Worm (Caenorhabditis elegans) whole organism, young adult: Measurements from ENCODE around the gene cuc-1.

ENCODE experiments used
- hsf-1 ChIP-seq: fragments of 200-800 bp; sonication (Bioruptor generic); IDR thresholded peaks from 2 replicates; pipeline ENCODE4 v1.3.6; 2022; ENCODE audit warnings: missing genetic modification reagents, missing genetic modification characterization, missing compliant biosample characterization
- pha-4 ChIP-seq: fragments of 150-350 bp; sonication (generic microtip); optimal IDR thresholded peaks from 2 replicates; lab custom pipeline; 2014; ENCODE audit warnings: missing biosample characterization, missing genetic modification reagents, missing genetic modification characterization
- unc-130 ChIP-seq: sonication (generic microtip); optimal IDR thresholded peaks from 2 replicates; lab custom pipeline; 2016; ENCODE audit warnings: missing genetic modification reagents, missing genetic modification characterization, missing compliant biosample characterization
- unc-62 ChIP-seq: fragments of 150-350 bp; optimal IDR thresholded peaks from 2 replicates; lab custom pipeline; 2014; ENCODE audit warnings: missing biosample characterization, missing genetic modification reagents, missing genetic modification characterization
- ztf-6 ChIP-seq: fragments of 200-800 bp; sonication (Bioruptor generic); IDR thresholded peaks from 2 replicates; pipeline ENCODE4 v1.3.6; 2022; ENCODE audit warnings: missing genetic modification reagents, missing genetic modification characterization, missing compliant biosample characterization

ce11 chrIII:7889036-7889435 lies 28.3 kb upstream of the cuc-1 start:
- TF ChIP-seq ztf-6 (GFP tag; lab: Robert Waterston, UW) (no peak), unc-62 (GFP tag; lab: Kevin White, UChicago) (no peak), unc-130 (GFP tag; lab: Kevin White, UChicago) (no peak), pha-4 (tag; lab: Kevin White, UChicago) (no peak), hsf-1 (GFP tag; lab: Robert Waterston, UW) (no peak)
